Worm (Caenorhabditis elegans) whole organism, L4 larva: ENCODE results near the gene wdr-60.

Experiments
- D1046.2 ChIP-seq: fragments of 200-800 bp; sonication (Bioruptor generic); IDR thresholded peaks from 2 replicates; pipeline ENCODE4 v1.3.6; 2022; ENCODE audit warnings: missing genetic modification characterization, missing compliant biosample characterization
- dmd-8 ChIP-seq: fragments of 200-800 bp; sonication (Bioruptor generic); IDR thresholded peaks from 2 replicates; pipeline ENCODE4 v1.3.6; 2022; ENCODE audit warnings: missing genetic modification characterization, missing compliant biosample characterization
- dve-1 ChIP-seq: sonication (generic microtip); optimal IDR thresholded peaks from 2 replicates; lab custom pipeline; 2017; ENCODE audit warnings: antibody characterized with exemption, mild to moderate bottlenecking, missing genetic modification characterization, missing compliant biosample characterization; ENCODE audit not compliant: insufficient read depth
- jun-1 ChIP-seq: fragments of 150-350 bp; optimal IDR thresholded peaks from 2 replicates; lab custom pipeline; 2014; ENCODE audit warnings: missing biosample characterization, missing genetic modification reagents, missing genetic modification characterization
- nhr-237 ChIP-seq: sonication (generic microtip); optimal IDR thresholded peaks from 2 replicates; lab custom pipeline; 2017; ENCODE audit warnings: missing biosample characterization, missing genetic modification characterization
- nhr-77 ChIP-seq: fragments of 150-350 bp; optimal IDR thresholded peaks from 2 replicates; lab custom pipeline; 2014; ENCODE audit warnings: missing biosample characterization, missing genetic modification characterization
- snpc-4 ChIP-seq: fragments of 150-350 bp; optimal IDR thresholded peaks from 2 replicates; lab custom pipeline; 2014; ENCODE audit warnings: missing biosample characterization, missing genetic modification characterization
- spr-3 ChIP-seq: fragments of 200-800 bp; sonication (Bioruptor generic); optimal IDR thresholded peaks from 2 replicates; lab custom pipeline; 2018; ENCODE audit warnings: mild to moderate bottlenecking, missing genetic modification characterization, missing compliant biosample characterization
- unc-62 ChIP-seq, 3 experiments: fragments of 150-350 bp in 1 of 3; sonication (generic microtip); optimal IDR thresholded peaks in 2 of 3; peaks in 1 of 3; 1 replicate in 1 of 3; 2 replicates in 2 of 3; lab custom pipeline; 2014 to 2017; ENCODE audit warnings: missing biosample characterization in 3 of 3, missing genetic modification characterization in 3 of 3, missing genetic modification reagents in 3 of 3, missing genotype in 1 of 3

DNA sequence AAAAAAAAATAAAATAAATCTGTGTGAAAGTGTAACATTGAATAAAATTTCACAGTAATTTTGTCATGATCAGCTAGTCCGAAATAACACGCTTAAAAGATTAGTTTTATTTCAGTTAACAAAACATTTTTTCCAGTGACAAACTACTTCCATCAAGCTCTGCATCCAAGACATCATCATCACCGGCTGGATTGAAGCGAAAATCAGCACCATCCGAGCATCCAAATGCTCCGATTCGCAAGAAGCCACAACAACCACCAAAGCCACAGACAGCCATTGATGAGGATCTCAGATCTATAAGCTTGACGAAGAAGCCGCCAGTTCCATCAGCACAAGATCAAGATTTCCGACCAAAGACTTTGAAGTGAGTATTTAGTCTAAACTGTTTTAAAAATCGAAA lies 40.2 kb downstream of the wdr-60 start:
- TF ChIP-seq nhr-77 (tag; lab: Kevin White, UChicago), result no peak
- no peak for TF ChIP-seq unc-62 (GFP tag; optimal IDR thresholded peaks at IDR 0.05 in 1 of 2; lab: Kevin White, UChicago)
- TF ChIP-seq unc-62 (tag; optimal IDR thresholded peaks at IDR 0.05; lab: Kevin White, UChicago), result no peak
- no peak for TF ChIP-seq D1046.2
- no peak for TF ChIP-seq spr-3
- no peak for TF ChIP-seq snpc-4 (tag; lab: Kevin White, UChicago)
- no peak for TF ChIP-seq nhr-237 (tag; lab: Kevin White, UChicago)
- no peak for TF ChIP-seq dmd-8 (GFP tag; lab: Robert Waterston, UW)
- TF ChIP-seq jun-1, result no peak
- TF ChIP-seq dve-1 (tag; lab: Kevin White, UChicago), result no peak
